Fruit fly (Drosophila melanogaster): ENCODE data around the gene CG44405.

The CG44405 gene

dm6 chr2L:16321209-16321608 is 20.9 kb downstream of the CG44405 start:
- TF ChIP-seq usp (GFP tag; optimal IDR thresholded peaks at IDR 0.05), result no peak
- TF ChIP-seq Dll (optimal IDR thresholded peaks at IDR 0.05), result no peak
- TF ChIP-seq psq (optimal IDR thresholded peaks at IDR 0.05), result no peak
- no peak for TF ChIP-seq EcR (GFP tag; optimal IDR thresholded peaks at IDR 0.05)
- TF ChIP-seq pan (optimal IDR thresholded peaks at IDR 0.05), result no peak
- TF ChIP-seq CG8478 (optimal IDR thresholded peaks at IDR 0.05), result no peak

dm6 chr2L:16320428-16320827 is 21.7 kb downstream of the CG44405 start:
- TF ChIP-seq EcR (GFP tag; optimal IDR thresholded peaks at IDR 0.05) (no peak), CG8478 (optimal IDR thresholded peaks at IDR 0.05) (no peak), psq (optimal IDR thresholded peaks at IDR 0.05) (no peak), pan (optimal IDR thresholded peaks at IDR 0.05) (no peak), Dll (optimal IDR thresholded peaks at IDR 0.05) (no peak), usp (GFP tag; optimal IDR thresholded peaks at IDR 0.05) (no peak)

- TF ChIP-seq EcR (GFP tag; optimal IDR thresholded peaks at IDR 0.05) (no peak), psq (optimal IDR thresholded peaks at IDR 0.05) (no peak), usp (GFP tag; optimal IDR thresholded peaks at IDR 0.05) (no peak), CG8478 (optimal IDR thresholded peaks at IDR 0.05) (no peak), Dll (optimal IDR thresholded peaks at IDR 0.05) (no peak), pan (optimal IDR thresholded peaks at IDR 0.05) (no peak)
These were observed 22.4 kb downstream of the CG44405 start for dm6 chr2L:16319743-16320142.

DNA sequence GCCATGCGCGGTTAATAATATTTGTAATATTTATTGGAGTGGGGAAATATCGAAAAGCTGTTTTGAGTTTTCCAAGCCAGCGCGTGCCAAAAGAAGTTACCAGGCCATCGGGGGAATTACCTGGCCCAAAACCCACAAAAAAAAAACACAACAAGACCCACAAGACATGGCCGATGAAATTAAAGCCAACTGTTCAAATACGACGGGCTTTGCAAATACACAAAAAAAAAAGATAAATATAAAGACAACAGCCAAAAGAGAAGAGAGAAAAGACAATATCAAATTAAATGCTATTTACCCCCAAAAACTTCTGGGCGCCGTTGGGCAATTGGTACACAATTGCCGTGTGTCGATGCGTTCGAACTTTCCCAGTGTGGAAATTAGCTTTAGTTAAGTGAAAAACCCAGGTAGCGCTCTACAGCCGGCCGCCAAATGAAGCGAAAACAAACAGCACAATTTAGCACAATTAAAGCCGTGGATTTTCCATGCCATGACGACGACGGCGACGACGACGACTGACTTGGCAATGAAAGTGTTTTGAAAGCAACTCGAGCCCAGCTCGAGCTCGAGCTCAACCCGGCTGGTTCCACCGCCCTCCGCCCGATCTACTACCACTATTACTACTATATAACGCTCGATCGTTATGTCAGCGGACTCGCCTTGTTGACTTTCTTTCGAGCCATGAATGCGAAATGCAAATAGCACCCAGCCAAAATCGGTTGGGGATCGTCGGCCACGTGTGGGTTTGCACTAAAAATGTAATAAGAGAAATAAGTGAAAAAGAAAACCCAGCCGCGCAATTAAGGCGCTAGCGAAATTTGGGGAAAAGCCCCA is 24.1 kb downstream of the CG44405 start:
- TF ChIP-seq Dll (optimal IDR thresholded peaks at IDR 0.05) (no peak), usp (GFP tag; optimal IDR thresholded peaks at IDR 0.05) (no peak), CG8478 (optimal IDR thresholded peaks at IDR 0.05) (no peak), EcR (GFP tag; optimal IDR thresholded peaks at IDR 0.05) (no peak), pan (optimal IDR thresholded peaks at IDR 0.05) (no peak), psq (optimal IDR thresholded peaks at IDR 0.05) (no peak)

dm6 chr2L:16317131-16317530 is 25.0 kb downstream of the CG44405 start:
- TF ChIP-seq psq (optimal IDR thresholded peaks at IDR 0.05), result no peak
- no peak for TF ChIP-seq CG8478 (optimal IDR thresholded peaks at IDR 0.05)
- no peak for TF ChIP-seq EcR (GFP tag; optimal IDR thresholded peaks at IDR 0.05)
- TF ChIP-seq pan (optimal IDR thresholded peaks at IDR 0.05), result no peak
- no peak for TF ChIP-seq Dll (optimal IDR thresholded peaks at IDR 0.05)
- no peak for TF ChIP-seq usp (GFP tag; optimal IDR thresholded peaks at IDR 0.05)

DNA sequence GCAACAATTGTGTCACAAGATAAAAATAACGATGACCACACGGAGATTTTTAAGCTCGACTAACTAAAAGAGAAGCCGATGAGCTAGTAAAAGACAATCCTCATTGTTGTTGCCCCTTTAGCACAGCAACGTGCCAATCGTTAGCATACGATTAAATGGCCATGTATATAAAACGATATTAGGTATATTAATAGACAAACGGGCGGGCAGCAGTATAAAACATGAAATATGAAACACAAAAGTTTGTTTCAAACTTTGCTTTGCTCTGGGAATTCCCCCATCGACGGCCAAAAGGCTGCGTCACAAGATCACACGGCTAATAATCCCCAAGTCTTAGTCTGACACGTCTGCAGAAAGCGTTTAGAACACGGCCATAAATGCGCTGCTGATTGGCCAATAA is 25.7 kb downstream of the CG44405 start:
- TF ChIP-seq pan (optimal IDR thresholded peaks at IDR 0.05) (no peak), Dll (optimal IDR thresholded peaks at IDR 0.05) (no peak), usp (GFP tag; optimal IDR thresholded peaks at IDR 0.05) (no peak), EcR (GFP tag; optimal IDR thresholded peaks at IDR 0.05) (no peak), psq (optimal IDR thresholded peaks at IDR 0.05) (no peak), CG8478 (optimal IDR thresholded peaks at IDR 0.05) (no peak)

dm6 chr2L:16315844-16316243 is 26.3 kb downstream of the CG44405 start:
- TF ChIP-seq CG8478 (optimal IDR thresholded peaks at IDR 0.05), result no peak
- no peak for TF ChIP-seq EcR (GFP tag; optimal IDR thresholded peaks at IDR 0.05)
- TF ChIP-seq pan (optimal IDR thresholded peaks at IDR 0.05), result no peak
- no peak for TF ChIP-seq psq (optimal IDR thresholded peaks at IDR 0.05)
- TF ChIP-seq Dll (optimal IDR thresholded peaks at IDR 0.05), result no peak
- TF ChIP-seq usp (GFP tag; optimal IDR thresholded peaks at IDR 0.05), result no peak

DNA sequence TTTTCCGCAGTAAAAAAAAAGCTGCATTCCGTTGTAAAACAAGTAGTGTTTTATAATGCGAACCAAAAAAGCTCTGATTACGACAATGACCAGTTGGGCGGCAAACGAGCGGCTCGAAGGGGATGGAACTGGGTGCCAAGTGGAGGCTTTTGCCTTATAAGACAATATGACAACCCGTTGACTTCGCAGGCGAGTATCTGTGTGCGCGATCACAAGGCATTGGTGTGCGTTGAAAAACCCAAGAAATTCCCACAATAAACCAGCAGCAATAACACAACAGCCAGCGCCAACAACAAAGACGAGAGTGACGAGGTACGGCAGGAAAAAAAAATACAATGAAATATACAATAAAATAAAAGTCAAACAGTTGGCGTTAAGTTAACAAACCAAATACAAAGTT is 27.1 kb downstream of the CG44405 start:
- no peak for TF ChIP-seq CG8478 (optimal IDR thresholded peaks at IDR 0.05)
- no peak for TF ChIP-seq usp (GFP tag; optimal IDR thresholded peaks at IDR 0.05)
- TF ChIP-seq psq (optimal IDR thresholded peaks at IDR 0.05), result no peak
- TF ChIP-seq EcR (GFP tag; optimal IDR thresholded peaks at IDR 0.05), result no peak
- no peak for TF ChIP-seq Dll (optimal IDR thresholded peaks at IDR 0.05)
- no peak for TF ChIP-seq pan (optimal IDR thresholded peaks at IDR 0.05)

- TF ChIP-seq Dll (optimal IDR thresholded peaks at IDR 0.05) (no peak), psq (optimal IDR thresholded peaks at IDR 0.05) (no peak), EcR (GFP tag; optimal IDR thresholded peaks at IDR 0.05) (no peak), CG8478 (optimal IDR thresholded peaks at IDR 0.05) (no peak), pan (optimal IDR thresholded peaks at IDR 0.05) (no peak), usp (GFP tag; optimal IDR thresholded peaks at IDR 0.05) (no peak)
These were observed 31.5 kb downstream of the CG44405 start, which contains the start of the genes cni and fzy for dm6 chr2L:16310648-16311047. TSS of gene cni (minus strand) at chr2L:16310726. TSS of gene fzy (plus strand) at chr2L:16310956.

DNA sequence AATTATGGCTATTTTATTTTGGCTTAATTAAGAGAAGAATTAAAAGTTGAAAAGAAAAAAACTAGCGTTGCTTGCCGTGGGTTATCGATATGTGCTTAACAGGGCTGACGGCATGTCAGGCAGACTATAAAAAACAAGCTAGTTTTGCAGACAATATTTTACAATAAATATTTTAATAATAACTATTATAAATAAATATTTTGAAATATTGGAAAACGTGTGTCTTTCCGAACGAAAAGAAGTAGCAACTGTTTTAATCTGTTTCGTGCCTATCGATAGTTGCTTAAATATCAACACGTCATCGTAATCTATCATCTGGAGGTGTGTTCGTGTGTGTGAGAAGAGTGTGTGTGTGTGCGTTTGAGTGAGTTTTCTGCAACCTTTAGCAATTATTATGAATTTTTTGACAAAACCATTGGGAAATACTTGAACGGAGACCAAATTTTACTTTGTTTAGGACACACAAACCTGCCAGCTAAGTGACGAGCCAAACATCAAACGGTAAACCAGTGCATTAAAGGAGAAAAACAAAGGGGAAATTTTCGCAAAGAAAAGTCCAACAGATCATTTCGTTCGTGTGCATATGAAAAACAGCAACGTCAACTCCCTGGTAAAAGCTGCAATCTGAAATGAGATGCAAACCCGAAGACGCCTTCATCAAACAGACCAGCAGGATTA is 35.0 kb downstream of the CG44405 start, which contains the start of the genes CG5861 and Syx5:
CG5861 (minus strand) TSS at position 273 of the 678 bp plus-strand sequence.
Syx5 (plus strand) TSS at position 321 of the 678 bp plus-strand sequence.
- TF ChIP-seq pan (optimal IDR thresholded peaks at IDR 0.05), result no peak
- no peak for TF ChIP-seq CG8478 (optimal IDR thresholded peaks at IDR 0.05)
- TF ChIP-seq Dll (optimal IDR thresholded peaks at IDR 0.05), result no peak
- TF ChIP-seq psq (optimal IDR thresholded peaks at IDR 0.05), result no peak
- no peak for TF ChIP-seq usp (GFP tag; optimal IDR thresholded peaks at IDR 0.05)
- no peak for TF ChIP-seq EcR (GFP tag; optimal IDR thresholded peaks at IDR 0.05)

DNA sequence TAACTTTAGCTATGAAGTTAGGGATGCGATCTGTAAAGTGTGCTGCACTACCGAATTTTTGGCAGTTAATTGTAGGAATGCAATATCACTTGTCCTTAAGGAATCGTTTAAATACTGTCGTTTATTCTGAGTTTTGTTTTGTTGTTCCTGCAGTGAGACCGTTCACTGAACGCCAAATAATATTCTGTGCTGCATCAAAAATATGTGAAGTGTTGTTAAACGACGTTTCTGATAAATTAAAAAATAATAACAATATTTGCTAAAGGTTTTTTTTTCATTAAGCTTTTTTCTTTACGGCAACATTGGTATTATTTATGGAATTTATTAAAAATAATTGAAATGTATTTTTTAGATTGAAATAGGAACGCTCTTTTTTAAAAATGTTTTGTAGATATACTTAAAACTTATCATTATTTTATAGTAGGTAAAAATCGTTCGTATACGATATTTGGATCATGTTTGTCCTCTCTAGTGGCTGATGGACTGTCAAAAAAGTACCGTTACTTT is 39.3 kb downstream of the CG44405 start, which contains the start of gene GMF:
GMF (minus strand) TSS at position 182 of the 507 bp plus-strand sequence.
- no peak for TF ChIP-seq pan (optimal IDR thresholded peaks at IDR 0.05)
- no peak for TF ChIP-seq psq (optimal IDR thresholded peaks at IDR 0.05)
- TF ChIP-seq EcR (GFP tag; optimal IDR thresholded peaks at IDR 0.05), result no peak
